Worm (Caenorhabditis elegans) whole organism, young adult: ENCODE results near the gene dnj-17.

ENCODE experiments used
- C06A6.2 ChIP-seq: fragments of 200-800 bp; sonication (Bioruptor generic); conservative IDR thresholded peaks from 2 replicates; pipeline ENCODE4 v1.3.6; 2022; ENCODE audit warnings: missing genetic modification characterization, missing compliant biosample characterization
- F23B12.7 ChIP-seq: sonication (generic microtip); optimal IDR thresholded peaks from 2 replicates; lab custom pipeline; 2017; ENCODE audit warnings: missing genetic modification characterization, mild to moderate bottlenecking, missing compliant biosample characterization, antibody characterized with exemption, moderate library complexity; ENCODE audit not compliant: insufficient read depth
- F49E8.2 ChIP-seq: sonication (generic microtip); optimal IDR thresholded peaks from 3 replicates; lab custom pipeline; 2017; ENCODE audit warnings: missing genetic modification characterization, mild to moderate bottlenecking, missing compliant biosample characterization, antibody characterized with exemption, moderate library complexity; ENCODE audit not compliant: insufficient read depth
- K12H6.12 ChIP-seq: fragments of 200-800 bp; sonication (Bioruptor generic); optimal IDR thresholded peaks from 2 replicates; lab custom pipeline; 2018; ENCODE audit warnings: mild to moderate bottlenecking, missing genetic modification characterization, missing compliant biosample characterization
- T07F8.4 ChIP-seq: sonication (generic microtip); optimal IDR thresholded peaks from 2 replicates; lab custom pipeline; 2016; ENCODE audit warnings: mild to moderate bottlenecking, missing genetic modification characterization, moderate library complexity, missing compliant biosample characterization
- Y53F4B.3 ChIP-seq: fragments of 200-800 bp; sonication (Bioruptor generic); IDR thresholded peaks from 2 replicates; pipeline ENCODE4 v1.3.6; 2022; ENCODE audit warnings: missing genetic modification reagents, missing genetic modification characterization, missing compliant biosample characterization
- Y56A3A.18 ChIP-seq: fragments of 200-800 bp; sonication (Bioruptor generic); IDR thresholded peaks from 2 replicates; pipeline ENCODE4 v1.3.6; 2022; ENCODE audit warnings: missing genetic modification reagents, missing genetic modification characterization, missing compliant biosample characterization
- Y79H2A.3 ChIP-seq: fragments of 200-800 bp; sonication (Bioruptor generic); conservative IDR thresholded peaks from 2 replicates; pipeline ENCODE4 v1.3.6; 2022; ENCODE audit warnings: missing genetic modification reagents, missing genetic modification characterization, missing compliant biosample characterization
- Y95B8A.8 ChIP-seq: fragments of 200-800 bp; sonication (Bioruptor generic); IDR thresholded peaks from 2 replicates; pipeline ENCODE4 v1.3.6; 2022; ENCODE audit warnings: missing genetic modification reagents, missing genetic modification characterization, missing compliant biosample characterization
- ama-1 ChIP-seq, 3 experiments: fragments of 150-350 bp in 1 of 3; sonication (generic microtip) in 2 of 3; optimal IDR thresholded peaks; 2 replicates each; lab custom pipeline; 2014 to 2018; ENCODE audit warnings: missing biosample characterization in 2 of 3, missing genetic modification characterization in 2 of 3, missing genetic modification reagents in 2 of 3
- aptf-2 ChIP-seq: fragments of 200-800 bp; sonication (Bioruptor generic); conservative IDR thresholded peaks from 2 replicates; pipeline ENCODE4 v1.3.6; 2022; ENCODE audit warnings: missing genetic modification reagents, missing genetic modification characterization, missing compliant biosample characterization
- atf-7 ChIP-seq: sonication (generic microtip); optimal IDR thresholded peaks from 2 replicates; lab custom pipeline; 2017; ENCODE audit warnings: mild to moderate bottlenecking, missing genetic modification characterization, missing compliant biosample characterization
- attf-5 ChIP-seq: fragments of 200-800 bp; sonication (Bioruptor generic); optimal IDR thresholded peaks from 2 replicates; lab custom pipeline; 2018; ENCODE audit warnings: mild to moderate bottlenecking, missing genetic modification characterization, missing compliant biosample characterization
- attf-6 ChIP-seq: fragments of 200-800 bp; sonication (Bioruptor generic); IDR thresholded peaks from 2 replicates; pipeline ENCODE4 v1.3.6; 2022; ENCODE audit warnings: missing genetic modification reagents, missing genetic modification characterization, missing compliant biosample characterization
- bed-1 ChIP-seq: fragments of 200-800 bp; sonication (Bioruptor generic); IDR thresholded peaks from 2 replicates; pipeline ENCODE4 v1.3.6; 2022; ENCODE audit warnings: missing genetic modification reagents, missing genetic modification characterization, missing compliant biosample characterization
- cebp-1 ChIP-seq, 2 experiments: fragments of 200-800 bp in 1 of 2; sonication (Bioruptor generic) in 1 of 2; sonication (generic microtip) in 1 of 2; IDR thresholded peaks in 1 of 2; optimal IDR thresholded peaks in 1 of 2; 2 replicates each; pipeline versions ENCODE4 v1.3.6 to Lab custom; 2017 to 2022; ENCODE audit warnings: missing compliant biosample characterization in 2 of 2, missing genetic modification characterization in 2 of 2, mild to moderate bottlenecking in 1 of 2, missing genetic modification reagents in 1 of 2, moderate library complexity in 1 of 2
- cebp-2 ChIP-seq: fragments of 200-800 bp; sonication (Bioruptor generic); IDR thresholded peaks from 2 replicates; pipeline ENCODE4 v1.3.6; 2022; ENCODE audit warnings: missing genetic modification characterization, missing compliant biosample characterization
- ceh-27 ChIP-seq: fragments of 200-800 bp; sonication (Bioruptor generic); optimal IDR thresholded peaks from 2 replicates; lab custom pipeline; 2018; ENCODE audit warnings: mild to moderate bottlenecking, missing genetic modification characterization, moderate library complexity, missing compliant biosample characterization
- chd-7 ChIP-seq: sonication (generic microtip); optimal IDR thresholded peaks from 2 replicates; lab custom pipeline; 2016; ENCODE audit warnings: mild to moderate bottlenecking, missing genetic modification characterization, moderate library complexity, missing compliant biosample characterization
- efl-1 ChIP-seq: fragments of 150-350 bp; optimal IDR thresholded peaks from 2 replicates; lab custom pipeline; 2014; ENCODE audit warnings: missing biosample characterization, missing genetic modification reagents, missing genetic modification characterization
- hlh-26 ChIP-seq: fragments of 200-800 bp; sonication (Bioruptor generic); conservative IDR thresholded peaks from 2 replicates; pipeline ENCODE4 v1.3.6; 2022; ENCODE audit warnings: missing genetic modification reagents, missing genetic modification characterization, missing compliant biosample characterization
- hmg-1.2 ChIP-seq: fragments of 200-800 bp; sonication (Bioruptor generic); IDR thresholded peaks from 2 replicates; pipeline ENCODE4 v1.3.6; 2022; ENCODE audit warnings: missing genetic modification reagents, missing genetic modification characterization, missing compliant biosample characterization
- hsf-1 ChIP-seq: fragments of 200-800 bp; sonication (Bioruptor generic); IDR thresholded peaks from 2 replicates; pipeline ENCODE4 v1.3.6; 2022; ENCODE audit warnings: missing genetic modification reagents, missing genetic modification characterization, missing compliant biosample characterization
- lag-1 ChIP-seq: fragments of 200-800 bp; sonication (Bioruptor generic); IDR thresholded peaks from 2 replicates; pipeline ENCODE4 v1.3.6; 2022; ENCODE audit warnings: missing genetic modification reagents, missing genetic modification characterization, missing compliant biosample characterization
- lin-40 ChIP-seq: sonication (generic microtip); optimal IDR thresholded peaks from 2 replicates; lab custom pipeline; 2016; ENCODE audit warnings: missing genetic modification characterization, mild to moderate bottlenecking, missing compliant biosample characterization, missing genotype, missing genetic modification reagents
- madf-3 ChIP-seq: fragments of 200-800 bp; sonication (Bioruptor generic); IDR thresholded peaks from 2 replicates; pipeline ENCODE4 v1.3.6; 2022; ENCODE audit warnings: missing genetic modification reagents, missing genetic modification characterization, missing compliant biosample characterization
- madf-6 ChIP-seq: fragments of 200-800 bp; sonication (Bioruptor generic); IDR thresholded peaks from 2 replicates; pipeline ENCODE4 v1.3.6; 2022; ENCODE audit warnings: missing genetic modification reagents, missing genetic modification characterization, missing compliant biosample characterization
- mes-4 ChIP-seq: sonication (generic microtip); optimal IDR thresholded peaks from 2 replicates; lab custom pipeline; 2016; ENCODE audit warnings: missing genotype, missing genetic modification characterization, missing compliant biosample characterization
- nfya-1 ChIP-seq: sonication (generic microtip); optimal IDR thresholded peaks from 2 replicates; lab custom pipeline; 2017; ENCODE audit warnings: antibody characterized with exemption, missing compliant biosample characterization, missing genetic modification characterization, borderline replicate concordance; ENCODE audit not compliant: insufficient read depth
- nhr-27 ChIP-seq: fragments of 200-800 bp; sonication (Bioruptor generic); optimal IDR thresholded peaks from 2 replicates; lab custom pipeline; 2018; ENCODE audit warnings: mild to moderate bottlenecking, missing genetic modification characterization, moderate library complexity, missing compliant biosample characterization
- nhr-80 ChIP-seq: sonication (generic microtip); optimal IDR thresholded peaks from 2 replicates; lab custom pipeline; 2016; ENCODE audit warnings: missing genetic modification characterization, missing compliant biosample characterization
- nhr-90 ChIP-seq: sonication (generic microtip); optimal IDR thresholded peaks from 2 replicates; lab custom pipeline; 2016; ENCODE audit warnings: missing genotype, mild to moderate bottlenecking, missing genetic modification characterization, missing compliant biosample characterization
- pha-4 ChIP-seq: fragments of 150-350 bp; sonication (generic microtip); optimal IDR thresholded peaks from 2 replicates; lab custom pipeline; 2014; ENCODE audit warnings: missing biosample characterization, missing genetic modification reagents, missing genetic modification characterization
- rcor-1 ChIP-seq: fragments of 200-800 bp; sonication (Bioruptor generic); IDR thresholded peaks from 2 replicates; pipeline ENCODE4 v1.3.6; 2022; ENCODE audit warnings: missing genetic modification reagents, missing genetic modification characterization, missing compliant biosample characterization
- sea-2 ChIP-seq: fragments of 200-800 bp; sonication (Bioruptor generic); IDR thresholded peaks from 2 replicates; pipeline ENCODE4 v1.3.6; 2022; ENCODE audit warnings: missing genetic modification characterization, missing compliant biosample characterization
- somi-1 ChIP-seq: fragments of 200-800 bp; sonication (Bioruptor generic); optimal IDR thresholded peaks from 2 replicates; lab custom pipeline; 2018; ENCODE audit warnings: mild to moderate bottlenecking, missing genetic modification characterization, missing compliant biosample characterization
- zfh-2 ChIP-seq: fragments of 200-800 bp; sonication (Bioruptor generic); conservative IDR thresholded peaks from 2 replicates; pipeline ENCODE4 v1.3.6; 2022; ENCODE audit warnings: missing genetic modification reagents, missing genetic modification characterization, missing compliant biosample characterization
- ztf-6 ChIP-seq: fragments of 200-800 bp; sonication (Bioruptor generic); IDR thresholded peaks from 2 replicates; pipeline ENCODE4 v1.3.6; 2022; ENCODE audit warnings: missing genetic modification reagents, missing genetic modification characterization, missing compliant biosample characterization

dnj-17 gene

DNA sequence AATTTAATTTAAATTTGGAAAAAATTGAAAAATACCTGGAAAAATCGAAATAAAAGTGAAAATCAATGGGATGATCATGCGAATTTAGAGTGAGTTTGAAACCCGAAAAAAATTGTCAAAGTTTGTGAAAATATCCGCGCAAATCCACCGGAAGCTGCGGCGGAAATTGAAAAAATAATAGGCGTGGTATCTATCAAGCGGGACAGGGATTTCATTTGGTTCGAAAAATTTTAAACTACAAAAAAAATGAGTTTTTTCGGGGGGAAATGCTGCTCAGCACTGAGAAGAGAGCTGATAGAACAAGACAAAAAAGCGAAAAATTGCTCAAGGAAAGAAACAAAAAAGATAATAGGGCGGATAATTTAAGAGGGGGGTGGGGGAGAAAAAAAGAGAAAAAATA is 22.2 kb downstream of the dnj-17 start, which contains the start of gene T03F6.9:
Gene T03F6.9, minus strand, starts transcription at position 101 of the 400 bp plus-strand sequence.
- TF ChIP-seq ama-1 (optimal IDR thresholded peaks at IDR 0.05; lab: Kevin White, UChicago) (no peak), ama-1 (GFP tag; optimal IDR thresholded peaks at IDR 0.05; lab: Kevin White, UChicago) (no peak), hlh-26 (GFP tag; lab: Robert Waterston, UW) (no peak), Y56A3A.18 (GFP tag; lab: Robert Waterston, UW) (no peak), atf-7 (tag; lab: Kevin White, UChicago) (no peak), attf-6 (GFP tag; lab: Robert Waterston, UW) (no peak), ztf-6 (GFP tag; lab: Robert Waterston, UW) (no peak), sea-2 (GFP tag; lab: Robert Waterston, UW) (no peak), pha-4 (no peak), hsf-1 (GFP tag; lab: Robert Waterston, UW) (no peak), cebp-1 (GFP tag; IDR thresholded peaks at IDR 0.05; lab: Robert Waterston, UW) (no peak), cebp-1 (tag; optimal IDR thresholded peaks at IDR 0.05; lab: Kevin White, UChicago) (no peak), ceh-27 (GFP tag; lab: Kevin White, UChicago) (no peak), rcor-1 (GFP tag; lab: Robert Waterston, UW) (no peak), cebp-2 (GFP tag; lab: Robert Waterston, UW) (no peak), nhr-27 (tag; lab: Kevin White, UChicago) (no peak), T07F8.4 (no peak), Y79H2A.3 (no peak), mes-4 (tag; lab: Kevin White, UChicago) (no peak)

- TF ChIP-seq attf-5 (GFP tag; lab: Kevin White, UChicago), result peak; percentile 67
- peak; percentile 60 for TF ChIP-seq nhr-80
- TF ChIP-seq hmg-1.2, result peak; percentile 10; the same call in 1 of the 2 replicates
- TF ChIP-seq K12H6.12 (tag; lab: Kevin White, UChicago), result peak; percentile 40
- TF ChIP-seq chd-7 (tag; lab: Kevin White, UChicago), result no peak
- peak; percentile 41 for TF ChIP-seq F23B12.7 (tag; lab: Kevin White, UChicago)
- TF ChIP-seq, all 124 proteins: peak for 5
Measured at ce11 chrIII:13359847-13360246, 33.3 kb downstream of the dnj-17 start.

- no peak for TF ChIP-seq somi-1 (GFP tag; lab: Kevin White, UChicago)
- TF ChIP-seq nhr-90 (tag; lab: Kevin White, UChicago), result no peak
- no peak for TF ChIP-seq Y53F4B.3 (GFP tag; lab: Robert Waterston, UW)
- TF ChIP-seq hmg-1.2, result no peak
- TF ChIP-seq aptf-2, result no peak
- TF ChIP-seq zfh-2 (GFP tag; lab: Robert Waterston, UW), result no peak
- no peak for TF ChIP-seq lin-40 (tag; lab: Kevin White, UChicago)
- no peak for TF ChIP-seq madf-3 (GFP tag; lab: Robert Waterston, UW)
- TF ChIP-seq nfya-1 (tag; lab: Kevin White, UChicago), result no peak
- no peak for TF ChIP-seq C06A6.2 (GFP tag; lab: Robert Waterston, UW)
- TF ChIP-seq Y95B8A.8 (GFP tag; lab: Robert Waterston, UW), result no peak
Measured at ce11 chrIII:13359256-13359655, 33.9 kb downstream of the dnj-17 start, which contains the start of gene F53A2.9. Gene F53A2.9 (minus strand): TSS chrIII:13359356.

DNA sequence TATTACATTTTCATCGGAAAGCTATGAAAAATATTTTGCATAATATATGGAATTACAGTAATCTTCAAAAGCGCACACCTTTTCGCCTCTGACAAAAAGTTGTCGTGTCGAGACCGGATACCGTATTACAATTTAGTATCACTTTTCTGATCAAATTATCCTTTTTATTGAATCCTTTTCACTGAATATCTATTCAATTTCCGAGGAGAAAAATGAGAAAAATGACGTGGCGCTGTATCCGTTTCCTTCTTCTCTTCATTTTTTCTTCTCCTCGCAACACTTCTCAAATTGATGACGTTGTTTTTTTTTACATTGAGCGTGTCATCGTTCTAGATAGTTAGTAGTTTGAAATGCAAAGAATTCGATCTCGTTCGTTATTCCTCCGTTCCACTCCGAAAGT is 42.2 kb downstream of the dnj-17 start:
- no peak for TF ChIP-seq efl-1 (GFP tag; lab: Kevin White, UChicago)
- no peak for TF ChIP-seq bed-1 (GFP tag; lab: Robert Waterston, UW)
- no peak for TF ChIP-seq lag-1 (GFP tag; lab: Robert Waterston, UW)
- TF ChIP-seq aptf-2, result no peak
- TF ChIP-seq F49E8.2 (tag; lab: Kevin White, UChicago), result no peak
- no peak for TF ChIP-seq madf-6 (GFP tag; lab: Robert Waterston, UW)
